Worm (Caenorhabditis elegans) whole organism, mixed stage, embryonic: ENCODE measurements around the gene hpo-30.

Source experiments
- nhr-2 ChIP-seq: fragments of 150-350 bp; optimal IDR thresholded peaks from 2 replicates; lab custom pipeline; 2014; ENCODE audit warnings: missing biosample characterization, missing genetic modification characterization
- snpc-4 ChIP-seq: fragments of 150-350 bp; optimal IDR thresholded peaks from 2 replicates; lab custom pipeline; 2014; ENCODE audit warnings: missing biosample characterization, missing genetic modification characterization

DNA sequence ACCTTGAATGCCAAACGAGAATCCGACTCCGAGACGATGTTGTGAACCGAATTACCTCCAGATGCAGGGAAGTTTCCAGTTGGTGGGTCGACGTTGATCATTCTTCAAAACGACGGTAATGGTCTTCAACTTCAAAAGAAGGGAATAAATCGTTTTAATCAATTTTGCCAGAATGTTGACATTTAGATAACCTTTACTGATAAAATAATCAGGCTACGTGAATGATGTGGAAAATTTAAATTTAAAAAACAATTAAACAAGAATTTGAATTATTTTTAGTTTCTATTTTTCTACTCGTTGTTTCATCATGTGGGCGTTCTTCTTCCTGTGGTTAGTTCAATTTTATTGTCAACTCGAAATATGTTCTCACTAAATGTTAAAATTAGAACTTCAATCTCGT lies 46.4 kb downstream of the hpo-30 start, which contains the start of gene ssp-35:
- TF ChIP-seq nhr-2 (no peak), snpc-4 (no peak)
